Fruit fly (Drosophila melanogaster): ENCODE results near the gene Gnmt.

DNA sequence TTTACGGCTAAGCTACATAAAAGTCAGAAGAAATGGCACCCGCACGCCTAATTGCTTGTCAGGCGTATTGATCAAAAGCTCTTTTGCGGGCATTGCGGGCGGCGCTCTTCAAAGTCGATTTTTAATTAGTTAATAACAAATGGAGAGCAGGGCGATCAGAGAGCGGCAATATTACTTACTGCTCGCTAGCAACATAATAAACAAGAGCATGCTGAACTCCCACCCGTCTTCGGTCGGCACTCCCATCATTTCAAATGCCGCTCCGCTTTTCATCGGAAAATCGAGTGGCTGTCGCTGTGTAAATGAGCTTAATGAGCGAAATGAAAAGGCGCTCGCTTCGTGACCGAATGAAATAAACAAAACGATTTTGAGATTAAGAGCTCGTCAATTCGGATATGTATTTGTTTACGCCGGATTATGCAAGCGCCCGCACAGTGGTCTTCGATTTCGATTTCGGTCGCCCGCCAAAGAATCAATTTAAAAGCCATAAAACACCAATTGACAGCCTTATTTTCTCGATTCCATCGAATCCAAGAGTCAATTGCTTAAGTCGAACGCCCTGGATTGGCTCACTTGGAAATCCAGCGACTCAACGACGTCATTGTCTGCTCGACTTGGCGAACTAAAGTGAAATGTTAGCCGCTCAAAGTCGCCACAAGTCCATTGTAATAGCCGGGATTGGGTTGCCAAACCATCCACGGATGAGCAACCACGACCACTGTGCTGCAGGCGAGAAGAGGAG is 20.7 kb upstream of the Gnmt start:
- TF ChIP-seq psq (GFP tag; optimal IDR thresholded peaks at IDR 0.05): no peak
- TF ChIP-seq lola (GFP tag; optimal IDR thresholded peaks at IDR 0.05): no peak
- TF ChIP-seq CrebA (GFP tag; optimal IDR thresholded peaks at IDR 0.05; ENCODE audit: borderline replicate concordance): no peak
- TF ChIP-seq fru (GFP tag; optimal IDR thresholded peaks at IDR 0.05): no peak
- no peak for TF ChIP-seq OdsH (GFP tag; optimal IDR thresholded peaks at IDR 0.05)
- no peak for TF ChIP-seq Myc (optimal IDR thresholded peaks at IDR 0.05)
- TF ChIP-seq br (GFP tag; optimal IDR thresholded peaks at IDR 0.05): no peak
- TF ChIP-seq Mio (GFP tag; optimal IDR thresholded peaks at IDR 0.05): no peak
- no peak for TF ChIP-seq HLH106 (tag; optimal IDR thresholded peaks at IDR 0.05)
- TF ChIP-seq N (GFP tag; optimal IDR thresholded peaks at IDR 0.05): no peak
- no peak for TF ChIP-seq foxo (GFP tag; optimal IDR thresholded peaks at IDR 0.05)
- no peak for TF ChIP-seq Vsx2 (GFP tag; optimal IDR thresholded peaks at IDR 0.05; ENCODE audit: partially characterized antibody)
